Worm (Caenorhabditis elegans): ENCODE results near the gene pst-1.

DNA sequence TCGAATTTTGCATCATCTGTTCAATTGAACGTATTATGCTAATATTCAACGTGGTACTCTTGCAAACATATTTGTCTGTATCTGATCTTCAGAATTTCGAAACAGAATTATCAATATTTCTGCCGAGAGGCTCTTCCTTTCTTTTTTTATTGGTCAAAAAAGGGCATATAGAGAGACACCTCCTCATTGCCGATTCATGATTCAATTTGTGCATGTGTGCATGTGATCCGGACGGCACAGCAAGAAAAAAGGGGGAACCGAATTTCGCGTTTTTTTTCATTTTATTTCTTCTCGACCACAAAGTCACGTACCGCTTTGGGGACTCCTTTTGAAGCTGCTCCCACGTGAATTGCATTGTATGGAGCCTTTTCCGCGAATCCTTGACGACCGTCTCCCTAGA, 18.2 kb downstream of the pst-1 start, which contains the start of gene mcp-1:
- TF ChIP-seq C17E4.6 (GFP tag; IDR thresholded peaks at IDR 0.05) (no peak), unc-130 (GFP tag; optimal IDR thresholded peaks at IDR 0.05) (no peak), ama-1 (optimal IDR thresholded peaks at IDR 0.05) (no peak), ama-1 (GFP tag; optimal IDR thresholded peaks at IDR 0.05) (no peak), lin-26 (GFP tag; IDR thresholded peaks at IDR 0.05) (no peak), lin-35 (GFP tag; optimal IDR thresholded peaks at IDR 0.05) (no peak), T26A5.8 (tag; optimal IDR thresholded peaks at IDR 0.05) (no peak), hlh-26 (GFP tag; conservative IDR thresholded peaks at IDR 0.05) (no peak), mcd-1 (GFP tag; IDR thresholded peaks at IDR 0.05) (no peak)

Measured in whole organism, young adult.